Fruit fly (Drosophila melanogaster): ENCODE results near the gene del.

The del gene

DNA sequence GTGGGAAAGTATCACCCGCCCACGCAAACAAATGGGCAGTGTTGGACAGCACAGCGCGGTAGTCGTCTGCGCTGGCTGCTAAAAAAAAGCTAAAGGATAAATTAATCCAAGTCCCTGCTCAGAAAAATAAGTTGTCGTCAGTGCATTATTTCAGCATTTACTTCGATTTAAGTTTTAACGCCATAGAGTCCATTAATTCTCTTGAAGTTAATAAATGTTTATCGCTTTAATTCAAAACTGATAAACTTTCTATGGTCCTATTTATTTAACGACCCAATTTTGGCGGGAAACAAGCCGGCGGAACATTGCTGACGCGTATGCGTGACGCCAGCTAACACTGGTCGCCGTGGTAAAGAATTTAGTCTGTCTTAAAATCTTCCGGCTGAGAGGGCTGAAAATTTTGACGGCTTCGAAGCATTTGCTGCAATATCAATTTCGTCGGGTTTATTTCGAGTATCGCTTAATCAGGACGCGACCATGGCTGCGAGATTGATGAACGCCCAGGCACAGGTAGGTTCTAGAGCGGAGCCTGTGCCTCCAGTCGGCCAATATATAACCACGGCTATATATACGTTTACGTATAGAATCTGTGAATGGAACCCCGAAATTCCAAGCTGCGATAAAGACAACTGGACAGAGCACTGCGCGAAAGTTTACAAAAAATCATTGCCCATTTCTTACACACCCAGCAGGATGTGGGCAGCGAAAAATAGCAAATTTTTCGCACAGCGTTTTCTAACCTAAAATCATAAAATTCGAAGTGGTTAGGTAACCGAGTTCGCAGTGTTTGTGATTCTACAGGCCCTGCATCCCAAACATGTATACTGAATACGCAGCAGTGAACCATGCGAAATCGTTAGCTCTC, 20.2 kb upstream of the del start, which contains the start of the genes mAcon1, CG43345 and CG43346 (continued):
- TF ChIP-seq CG9876 (GFP tag; optimal IDR thresholded peaks at IDR 0.05) (peak; percentile 70), psq (GFP tag; optimal IDR thresholded peaks at IDR 0.05) (peak; percentile 6), CG2116 (GFP tag; optimal IDR thresholded peaks at IDR 0.05) (peak; percentile 60), Six4 (GFP tag; optimal IDR thresholded peaks at IDR 0.05) (peak; percentile 62), insv (GFP tag; optimal IDR thresholded peaks at IDR 0.05) (peak in 1 of 2 experiments; percentile 34), lab (GFP tag; optimal IDR thresholded peaks at IDR 0.05) (no peak), pb (GFP tag; optimal IDR thresholded peaks at IDR 0.05) (peak; percentile 83), Pdp1 (GFP tag; optimal IDR thresholded peaks at IDR 0.05) (peak; percentile 83 to 97), CG11456 (GFP tag; IDR thresholded peaks at IDR 0.05) (0 out of 3 replicates have a peak, but pooled peaks have one; percentile 61), Bteb2 (GFP tag; optimal IDR thresholded peaks at IDR 0.05) (peak; percentile 74), Kr (GFP tag; optimal IDR thresholded peaks at IDR 0.05) (no peak), pum (GFP tag; optimal IDR thresholded peaks at IDR 0.05) (peak; percentile 90), CG8089 (GFP tag; optimal IDR thresholded peaks at IDR 0.05) (peak; percentile 73), CoRest (tag; optimal IDR thresholded peaks at IDR 0.05) (peak; percentile 87), CG16813 (GFP tag; IDR thresholded peaks at IDR 0.05; ENCODE audit: partially characterized antibody) (no peak; the same call in 2 of the 3 replicates), CG31441 (GFP tag; IDR thresholded peaks at IDR 0.05) (no peak; the same call in 1 of the 2 replicates), CG1233 (GFP tag; optimal IDR thresholded peaks at IDR 0.05) (peak; percentile 70), chn (GFP tag; optimal IDR thresholded peaks at IDR 0.05) (peak; percentile 86), HLH54F (GFP tag; optimal IDR thresholded peaks at IDR 0.05) (peak; percentile 93), jigr1 (GFP tag; IDR thresholded peaks at IDR 0.05) (no peak), toy (GFP tag; IDR thresholded peaks at IDR 0.05) (0 out of 2 replicates have a peak, but pooled peaks have one; percentile 30), CG8359 (GFP tag; optimal IDR thresholded peaks at IDR 0.05; ENCODE audit: borderline replicate concordance) (peak; percentile 24), tna (GFP tag; IDR thresholded peaks at IDR 0.05; ENCODE audit: partially characterized antibody) (no peak), CG8944 (GFP tag; optimal IDR thresholded peaks at IDR 0.05) (peak; percentile 88), ro (GFP tag; IDR thresholded peaks at IDR 0.05) (no peak), ap (GFP tag; IDR thresholded peaks at IDR 0.05) (no peak), Dll (GFP tag; IDR thresholded peaks at IDR 0.05; ENCODE audit: partially characterized antibody) (no peak), cwo (GFP tag; optimal IDR thresholded peaks at IDR 0.05) (peak; percentile 68), CG3065 (GFP tag; optimal IDR thresholded peaks at IDR 0.05) (peak; percentile 64), CG4730 (GFP tag; IDR thresholded peaks at IDR 0.05) (peak; percentile 35; the same call in 1 of the 2 replicates), CG34224 (GFP tag; IDR thresholded peaks at IDR 0.05; ENCODE audit: partially characterized antibody) (no peak), stwl (tag; optimal IDR thresholded peaks at IDR 0.05) (peak; percentile 48), p53 (GFP tag; optimal IDR thresholded peaks at IDR 0.05) (peak; percentile 62), CG18011 (GFP tag; optimal IDR thresholded peaks at IDR 0.05) (peak; percentile 51), Sox100B (GFP tag; optimal IDR thresholded peaks at IDR 0.05) (peak; percentile 79), CG18764 (GFP tag; optimal IDR thresholded peaks at IDR 0.05) (peak; percentile 64), pzg (GFP tag; optimal IDR thresholded peaks at IDR 0.05) (peak; percentile 68), CG2129 (GFP tag; IDR thresholded peaks at IDR 0.05; ENCODE audit: partially characterized antibody) (no peak), CG12299 (tag; optimal IDR thresholded peaks at IDR 0.05) (peak; percentile 64), shn (GFP tag; optimal IDR thresholded peaks at IDR 0.05) (peak; percentile 92), NK7.1 (GFP tag; optimal IDR thresholded peaks at IDR 0.05) (peak; percentile 81), CG6689 (GFP tag; IDR thresholded peaks at IDR 0.05) (peak; percentile 51; the same call in 1 of the 2 replicates), CG12071 (GFP tag; optimal IDR thresholded peaks at IDR 0.05) (no peak), jumu (GFP tag; optimal IDR thresholded peaks at IDR 0.05) (peak; percentile 92), CG10654 (GFP tag; optimal IDR thresholded peaks at IDR 0.05) (peak; percentile 61), row (GFP tag; IDR thresholded peaks at IDR 0.05) (peak; percentile 97), prd (optimal IDR thresholded peaks at IDR 0.05) (no peak), prd (GFP tag; IDR thresholded peaks at IDR 0.05) (peak; percentile 78; the same call in 2 of the 3 replicates)
